Worm (Caenorhabditis elegans) whole organism, young adult: ENCODE results near the gene clp-2.

ENCODE experiments used
- B0019.2 ChIP-seq: fragments of 200-800 bp; sonication (Bioruptor generic); conservative IDR thresholded peaks from 2 replicates; pipeline ENCODE4 v1.3.6; 2022; ENCODE audit warnings: missing genetic modification reagents, missing genetic modification characterization, missing compliant biosample characterization
- B0261.1 ChIP-seq: sonication (generic microtip); optimal IDR thresholded peaks from 2 replicates; lab custom pipeline; 2016; ENCODE audit warnings: mild to moderate bottlenecking, missing genetic modification characterization, moderate library complexity, missing compliant biosample characterization
- C06A6.2 ChIP-seq: fragments of 200-800 bp; sonication (Bioruptor generic); conservative IDR thresholded peaks from 2 replicates; pipeline ENCODE4 v1.3.6; 2022; ENCODE audit warnings: missing genetic modification characterization, missing compliant biosample characterization
- F55B11.4 ChIP-seq: sonication (generic microtip); optimal IDR thresholded peaks from 2 replicates; lab custom pipeline; 2016; ENCODE audit warnings: missing compliant biosample characterization, missing genetic modification characterization, borderline replicate concordance; ENCODE audit not compliant: insufficient read depth
- Y53G8AR.9 ChIP-seq: fragments of 200-800 bp; sonication (Bioruptor generic); conservative IDR thresholded peaks from 2 replicates; pipeline ENCODE4 v1.3.6; 2022; ENCODE audit warnings: missing genetic modification reagents, missing genetic modification characterization, missing compliant biosample characterization
- Y56A3A.18 ChIP-seq: fragments of 200-800 bp; sonication (Bioruptor generic); IDR thresholded peaks from 2 replicates; pipeline ENCODE4 v1.3.6; 2022; ENCODE audit warnings: missing genetic modification reagents, missing genetic modification characterization, missing compliant biosample characterization
- ZK185.1 ChIP-seq: sonication (generic microtip); optimal IDR thresholded peaks from 2 replicates; lab custom pipeline; 2016; ENCODE audit warnings: mild to moderate bottlenecking, missing genetic modification characterization, missing compliant biosample characterization; ENCODE audit not compliant: poor library complexity, severe bottlenecking
- akir-1 ChIP-seq: fragments of 200-800 bp; sonication (Bioruptor generic); optimal IDR thresholded peaks from 2 replicates; lab custom pipeline; 2018; ENCODE audit warnings: mild to moderate bottlenecking, missing genetic modification characterization, moderate library complexity, missing compliant biosample characterization
- aptf-2 ChIP-seq: fragments of 200-800 bp; sonication (Bioruptor generic); conservative IDR thresholded peaks from 2 replicates; pipeline ENCODE4 v1.3.6; 2022; ENCODE audit warnings: missing genetic modification reagents, missing genetic modification characterization, missing compliant biosample characterization
- aptf-3 ChIP-seq: fragments of 200-800 bp; sonication (Bioruptor generic); IDR thresholded peaks from 2 replicates; pipeline ENCODE4 v1.3.6; 2022; ENCODE audit warnings: missing genetic modification characterization, missing compliant biosample characterization
- atf-7 ChIP-seq: sonication (generic microtip); optimal IDR thresholded peaks from 2 replicates; lab custom pipeline; 2017; ENCODE audit warnings: mild to moderate bottlenecking, missing genetic modification characterization, missing compliant biosample characterization
- attf-3 ChIP-seq: fragments of 200-800 bp; sonication (Bioruptor generic); conservative IDR thresholded peaks from 2 replicates; pipeline ENCODE4 v1.3.6; 2022; ENCODE audit warnings: missing genetic modification reagents, missing genetic modification characterization, missing compliant biosample characterization
- cebp-1 ChIP-seq, 2 experiments: fragments of 200-800 bp in 1 of 2; sonication (Bioruptor generic) in 1 of 2; sonication (generic microtip) in 1 of 2; IDR thresholded peaks in 1 of 2; optimal IDR thresholded peaks in 1 of 2; 2 replicates each; pipeline versions ENCODE4 v1.3.6 to Lab custom; 2017 to 2022; ENCODE audit warnings: missing compliant biosample characterization in 2 of 2, missing genetic modification characterization in 2 of 2, mild to moderate bottlenecking in 1 of 2, missing genetic modification reagents in 1 of 2, moderate library complexity in 1 of 2
- cebp-2 ChIP-seq: fragments of 200-800 bp; sonication (Bioruptor generic); IDR thresholded peaks from 2 replicates; pipeline ENCODE4 v1.3.6; 2022; ENCODE audit warnings: missing genetic modification characterization, missing compliant biosample characterization
- ceh-100 ChIP-seq: fragments of 200-800 bp; sonication (Bioruptor generic); IDR thresholded peaks from 2 replicates; pipeline ENCODE4 v1.3.6; 2022; ENCODE audit warnings: missing genetic modification reagents, missing genetic modification characterization, missing compliant biosample characterization
- ceh-58 ChIP-seq: fragments of 200-800 bp; sonication (Bioruptor generic); IDR thresholded peaks from 2 replicates; pipeline ENCODE4 v1.3.6; 2022; ENCODE audit warnings: missing genetic modification characterization, missing compliant biosample characterization
- dpff-1 ChIP-seq: sonication (generic microtip); optimal IDR thresholded peaks from 2 replicates; lab custom pipeline; 2017; ENCODE audit warnings: mild to moderate bottlenecking, missing genetic modification characterization, missing compliant biosample characterization
- efl-1 ChIP-seq: fragments of 150-350 bp; optimal IDR thresholded peaks from 2 replicates; lab custom pipeline; 2014; ENCODE audit warnings: missing biosample characterization, missing genetic modification reagents, missing genetic modification characterization
- egl-18 ChIP-seq: fragments of 200-800 bp; sonication (Bioruptor generic); IDR thresholded peaks from 2 replicates; pipeline ENCODE4 v1.3.6; 2022; ENCODE audit warnings: missing genetic modification reagents, missing genetic modification characterization, missing compliant biosample characterization
- egrh-3 ChIP-seq: fragments of 200-800 bp; sonication (Bioruptor generic); IDR thresholded peaks from 2 replicates; pipeline ENCODE4 v1.3.6; 2022; ENCODE audit warnings: missing genetic modification reagents, missing genetic modification characterization, missing compliant biosample characterization
- fkh-3 ChIP-seq: sonication (generic microtip); optimal IDR thresholded peaks from 2 replicates; lab custom pipeline; 2016; ENCODE audit warnings: mild to moderate bottlenecking, missing genetic modification characterization, missing compliant biosample characterization
- gei-17 ChIP-seq: fragments of 200-800 bp; sonication (Bioruptor generic); optimal IDR thresholded peaks from 2 replicates; lab custom pipeline; 2018; ENCODE audit warnings: mild to moderate bottlenecking, missing genetic modification characterization, missing compliant biosample characterization
- him-1 ChIP-seq: sonication (generic microtip); optimal IDR thresholded peaks from 2 replicates; lab custom pipeline; 2016; ENCODE audit warnings: missing genotype, missing genetic modification reagents, missing genetic modification characterization, missing compliant biosample characterization
- hlh-12 ChIP-seq: sonication (generic microtip); optimal IDR thresholded peaks from 2 replicates; lab custom pipeline; 2016; ENCODE audit warnings: missing genetic modification characterization, missing compliant biosample characterization
- hmg-1.2 ChIP-seq: fragments of 200-800 bp; sonication (Bioruptor generic); IDR thresholded peaks from 2 replicates; pipeline ENCODE4 v1.3.6; 2022; ENCODE audit warnings: missing genetic modification reagents, missing genetic modification characterization, missing compliant biosample characterization
- lag-1 ChIP-seq: fragments of 200-800 bp; sonication (Bioruptor generic); IDR thresholded peaks from 2 replicates; pipeline ENCODE4 v1.3.6; 2022; ENCODE audit warnings: missing genetic modification reagents, missing genetic modification characterization, missing compliant biosample characterization
- let-607 ChIP-seq, 2 experiments: fragments of 200-800 bp in 1 of 2; sonication (Bioruptor generic) in 1 of 2; sonication (generic microtip) in 1 of 2; optimal IDR thresholded peaks; 2 replicates each; lab custom pipeline; 2016 to 2018; ENCODE audit warnings: mild to moderate bottlenecking in 2 of 2, missing compliant biosample characterization in 2 of 2, missing genetic modification characterization in 2 of 2, moderate library complexity in 2 of 2, missing genotype in 1 of 2
- lin-40 ChIP-seq: sonication (generic microtip); optimal IDR thresholded peaks from 2 replicates; lab custom pipeline; 2016; ENCODE audit warnings: missing genetic modification characterization, mild to moderate bottlenecking, missing compliant biosample characterization, missing genotype, missing genetic modification reagents
- lsy-27 ChIP-seq: sonication (generic microtip); optimal IDR thresholded peaks from 2 replicates; lab custom pipeline; 2017; ENCODE audit warnings: missing genetic modification characterization, mild to moderate bottlenecking, missing compliant biosample characterization, antibody characterized with exemption, missing genotype, borderline replicate concordance; ENCODE audit not compliant: insufficient read depth
- madf-10 ChIP-seq: sonication (generic microtip); optimal IDR thresholded peaks from 2 replicates; lab custom pipeline; 2016; ENCODE audit warnings: mild to moderate bottlenecking, missing genetic modification characterization, missing compliant biosample characterization
- madf-6 ChIP-seq: fragments of 200-800 bp; sonication (Bioruptor generic); IDR thresholded peaks from 2 replicates; pipeline ENCODE4 v1.3.6; 2022; ENCODE audit warnings: missing genetic modification reagents, missing genetic modification characterization, missing compliant biosample characterization
- mcd-1 ChIP-seq: fragments of 200-800 bp; sonication (Bioruptor generic); IDR thresholded peaks from 2 replicates; pipeline ENCODE4 v1.3.6; 2022; ENCODE audit warnings: missing genetic modification reagents, missing genetic modification characterization, missing compliant biosample characterization
- mxl-1 ChIP-seq: sonication (generic microtip); optimal IDR thresholded peaks from 2 replicates; lab custom pipeline; 2016; ENCODE audit warnings: missing genetic modification characterization, missing compliant biosample characterization
- nfya-2 ChIP-seq: fragments of 200-800 bp; sonication (Bioruptor generic); IDR thresholded peaks from 2 replicates; pipeline ENCODE4 v1.3.6; 2022; ENCODE audit warnings: missing genetic modification reagents, missing genetic modification characterization, missing compliant biosample characterization
- nhr-120 ChIP-seq: fragments of 200-800 bp; sonication (Bioruptor generic); IDR thresholded peaks from 2 replicates; pipeline ENCODE4 v1.3.6; 2022; ENCODE audit warnings: missing genetic modification characterization, missing compliant biosample characterization
- nhr-27 ChIP-seq: fragments of 200-800 bp; sonication (Bioruptor generic); optimal IDR thresholded peaks from 2 replicates; lab custom pipeline; 2018; ENCODE audit warnings: mild to moderate bottlenecking, missing genetic modification characterization, moderate library complexity, missing compliant biosample characterization
- nhr-90 ChIP-seq: sonication (generic microtip); optimal IDR thresholded peaks from 2 replicates; lab custom pipeline; 2016; ENCODE audit warnings: missing genotype, mild to moderate bottlenecking, missing genetic modification characterization, missing compliant biosample characterization
- rcor-1 ChIP-seq: fragments of 200-800 bp; sonication (Bioruptor generic); IDR thresholded peaks from 2 replicates; pipeline ENCODE4 v1.3.6; 2022; ENCODE audit warnings: missing genetic modification reagents, missing genetic modification characterization, missing compliant biosample characterization
- rec-8 ChIP-seq, 2 experiments: sonication (generic microtip); optimal IDR thresholded peaks; 2 replicates each; lab custom pipeline; 2016; ENCODE audit warnings: mild to moderate bottlenecking in 2 of 2, missing genetic modification characterization in 2 of 2, missing genetic modification reagents in 2 of 2, missing genotype in 2 of 2, missing biosample characterization in 1 of 2, missing compliant biosample characterization in 1 of 2, moderate library complexity in 1 of 2
- snpc-1.1 ChIP-seq: sonication (generic microtip); optimal IDR thresholded peaks from 2 replicates; lab custom pipeline; 2017; ENCODE audit warnings: missing genetic modification characterization, mild to moderate bottlenecking, missing compliant biosample characterization, antibody characterized with exemption, moderate library complexity, missing genotype, missing genetic modification reagents; ENCODE audit not compliant: insufficient read depth
- tlf-1 ChIP-seq: fragments of 200-800 bp; sonication (Bioruptor generic); optimal IDR thresholded peaks from 2 replicates; lab custom pipeline; 2018; ENCODE audit warnings: mild to moderate bottlenecking, missing genetic modification characterization, missing compliant biosample characterization
- unc-130 ChIP-seq: sonication (generic microtip); optimal IDR thresholded peaks from 2 replicates; lab custom pipeline; 2016; ENCODE audit warnings: missing genetic modification reagents, missing genetic modification characterization, missing compliant biosample characterization
- unc-62 ChIP-seq: fragments of 150-350 bp; optimal IDR thresholded peaks from 2 replicates; lab custom pipeline; 2014; ENCODE audit warnings: missing biosample characterization, missing genetic modification reagents, missing genetic modification characterization
- zim-3 ChIP-seq: sonication (generic microtip); optimal IDR thresholded peaks from 2 replicates; lab custom pipeline; 2017; ENCODE audit warnings: mild to moderate bottlenecking, missing genetic modification characterization, moderate library complexity, missing compliant biosample characterization
- ztf-25 ChIP-seq: fragments of 200-800 bp; sonication (Bioruptor generic); IDR thresholded peaks from 2 replicates; pipeline ENCODE4 v1.3.6; 2022; ENCODE audit warnings: missing genetic modification reagents, missing genetic modification characterization, missing compliant biosample characterization
- ztf-26 ChIP-seq: sonication (generic microtip); optimal IDR thresholded peaks from 2 replicates; lab custom pipeline; 2017; ENCODE audit warnings: missing genetic modification characterization, missing compliant biosample characterization

clp-2 gene

ce11 chrIII:4689595-4689994, 14.2 kb downstream of the clp-2 start (continued):
- no peak for TF ChIP-seq fkh-3
- 0 out of 2 replicates have a peak, but pooled peaks have one; percentile 26 for TF ChIP-seq attf-3 (GFP tag; lab: Robert Waterston, UW)
- TF ChIP-seq lag-1 = no peak
- peak; percentile 74 for TF ChIP-seq madf-10 (tag; lab: Kevin White, UChicago)
- TF ChIP-seq aptf-2 = no peak
- TF ChIP-seq B0019.2 (GFP tag; lab: Robert Waterston, UW) = peak; percentile 62; the same call in 1 of the 2 replicates
- TF ChIP-seq nhr-27 = no peak
- TF ChIP-seq ceh-100 (GFP tag; lab: Robert Waterston, UW) = 0 out of 2 replicates have a peak, but pooled peaks have one; percentile 28
- TF ChIP-seq rcor-1 = peak; percentile 23; the same call in 1 of the 2 replicates
- peak; percentile 29 for TF ChIP-seq gei-17 (GFP tag; lab: Kevin White, UChicago)
- peak; percentile 50; the same call in 1 of the 2 replicates for TF ChIP-seq cebp-1 (GFP tag; IDR thresholded peaks at IDR 0.05; lab: Robert Waterston, UW)
- TF ChIP-seq cebp-1 (tag; optimal IDR thresholded peaks at IDR 0.05; lab: Kevin White, UChicago) = no peak
- TF ChIP-seq ztf-26 = peak; percentile 4
- peak; percentile 85 for TF ChIP-seq ZK185.1
- TF ChIP-seq cebp-2 (GFP tag; lab: Robert Waterston, UW) = peak; percentile 96
- peak; percentile 92 for TF ChIP-seq mxl-1 (tag; lab: Kevin White, UChicago)
- peak; percentile 69 for TF ChIP-seq snpc-1.1 (tag; lab: Kevin White, UChicago)
- TF ChIP-seq zim-3 = peak; percentile 94
- TF ChIP-seq unc-62 = peak; percentile 26
- no peak for TF ChIP-seq lin-40 (tag; lab: Kevin White, UChicago)
- peak; percentile 94 for TF ChIP-seq B0261.1 (tag; lab: Kevin White, UChicago)
- peak; percentile 88 for TF ChIP-seq hlh-12 (tag; lab: Kevin White, UChicago)
- peak; percentile 71 for TF ChIP-seq hmg-1.2
- peak; percentile 77 for TF ChIP-seq Y53G8AR.9 (GFP tag; lab: Robert Waterston, UW)
- peak; percentile 69 for TF ChIP-seq atf-7 (tag; lab: Kevin White, UChicago)
- TF ChIP-seq him-1 (tag; lab: Kevin White, UChicago) = peak; percentile 88
- no peak for TF ChIP-seq dpff-1 (tag; lab: Kevin White, UChicago)
- 0 out of 2 replicates have a peak, but pooled peaks have one; percentile 34 for TF ChIP-seq egl-18
- TF ChIP-seq egrh-3 (GFP tag; lab: Robert Waterston, UW) = peak; percentile 28; the same call in 1 of the 2 replicates
- no peak for TF ChIP-seq mcd-1 (GFP tag; lab: Robert Waterston, UW)
- peak; percentile 44 for TF ChIP-seq akir-1 (GFP tag; lab: Kevin White, UChicago)
- TF ChIP-seq ceh-58 = 0 out of 2 replicates have a peak, but pooled peaks have one; percentile 58
- peak; percentile 78 to 96 for TF ChIP-seq rec-8 (tag; optimal IDR thresholded peaks at IDR 0.05; lab: Kevin White, UChicago)
- TF ChIP-seq efl-1 (GFP tag; lab: Kevin White, UChicago) = peak; percentile 40
- peak; percentile 33 to 64 for TF ChIP-seq let-607 (tag; optimal IDR thresholded peaks at IDR 0.05; lab: Kevin White, UChicago)
- TF ChIP-seq tlf-1 (GFP tag; lab: Kevin White, UChicago) = peak; percentile 71
- peak; percentile 88; the same call in 1 of the 2 replicates for TF ChIP-seq ztf-25 (GFP tag; lab: Robert Waterston, UW)
- peak; percentile 90 for TF ChIP-seq aptf-3
- no peak for TF ChIP-seq nfya-2 (GFP tag; lab: Robert Waterston, UW)
- TF ChIP-seq unc-130 (GFP tag; lab: Kevin White, UChicago) = peak; percentile 76
- no peak for TF ChIP-seq F55B11.4 (tag; lab: Kevin White, UChicago)
- 0 out of 2 replicates have a peak, but pooled peaks have one; percentile 55 for TF ChIP-seq nhr-120 (GFP tag; lab: Robert Waterston, UW)
- peak; percentile 74; the same call in 1 of the 2 replicates for TF ChIP-seq madf-6 (GFP tag; lab: Robert Waterston, UW)
- TF ChIP-seq nhr-90 (tag; lab: Kevin White, UChicago) = peak; percentile 98
- TF ChIP-seq lsy-27 = peak; percentile 70
- no peak for TF ChIP-seq C06A6.2 (GFP tag; lab: Robert Waterston, UW)
- TF ChIP-seq Y56A3A.18 = 0 out of 2 replicates have a peak, but pooled peaks have one; percentile 45
